Worm (Caenorhabditis elegans): ENCODE data around the gene srw-138.

ce11 chrV:2976287-2976686 lies 13.4 kb upstream of the srw-138 start, which contains the start of gene srw-124:
- TF ChIP-seq hlh-30 (tag; optimal IDR thresholded peaks at IDR 0.05; ENCODE audit: insufficient read depth) (no peak), lim-6 (tag; optimal IDR thresholded peaks at IDR 0.05) (no peak), pqm-1 (tag; optimal IDR thresholded peaks at IDR 0.05) (no peak), ceh-34 (tag; optimal IDR thresholded peaks at IDR 0.05) (no peak), madf-2 (tag; optimal IDR thresholded peaks at IDR 0.05) (no peak), ama-1 (optimal IDR thresholded peaks at IDR 0.05) (no peak), K02D7.2 (tag; optimal IDR thresholded peaks at IDR 0.05) (no peak), fkh-6 (tag; optimal IDR thresholded peaks at IDR 0.05) (no peak)
